Fruit fly (Drosophila melanogaster): Measurements from ENCODE around the gene CG32797.

dm6 chrX:2410805-2411204 lies 14.8 kb downstream of the CG32797 start, which contains the start of gene CG12496:
- TF ChIP-seq Blimp-1 (GFP tag; optimal IDR thresholded peaks at IDR 0.05), result no peak
- TF ChIP-seq pdm3 (GFP tag; optimal IDR thresholded peaks at IDR 0.05), result no peak
- TF ChIP-seq fd85E (GFP tag; optimal IDR thresholded peaks at IDR 0.05), result no peak

All from whole organism, prepupa.